Fruit fly (Drosophila melanogaster) whole organism, embryonic: Measurements from ENCODE around the gene Pdhb.
A peak's percentile ranks its signal among the peaks of the same experiment; 100 is the strongest.

Experiments
- Blimp-1 ChIP-seq: fragments of 200-800 bp; sonication (Bioruptor generic); optimal IDR thresholded peaks from 3 replicates; lab custom pipeline; 2018; ENCODE audit warnings: missing biosample characterization, missing genetic modification characterization, mild to moderate bottlenecking, moderate library complexity, missing genetic modification reagents
- BtbVII ChIP-seq: fragments of 200-800 bp; sonication (Bioruptor generic); optimal IDR thresholded peaks from 3 replicates; lab custom pipeline; 2017; ENCODE audit warnings: missing biosample characterization, mild to moderate bottlenecking, missing genetic modification characterization
- CG10267 ChIP-seq: fragments of 200-800 bp; sonication (Bioruptor generic); optimal IDR thresholded peaks from 2 replicates; lab custom pipeline; 2018; ENCODE audit warnings: missing biosample characterization, mild to moderate bottlenecking, missing genetic modification characterization, moderate library complexity
- CG10543 ChIP-seq: fragments of 200-800 bp; sonication (Bioruptor generic); optimal IDR thresholded peaks from 3 replicates; lab custom pipeline; 2017; ENCODE audit warnings: missing biosample characterization, mild to moderate bottlenecking, missing genetic modification characterization, moderate library complexity
- CG11085 ChIP-seq: fragments of 200-800 bp; sonication (Bioruptor generic); IDR thresholded peaks from 2 replicates; pipeline ENCODE4 v1.3.6; 2022; ENCODE audit warnings: missing biosample characterization, missing genetic modification characterization
- CG11696 ChIP-seq: fragments of 200-800 bp; sonication (Bioruptor generic); IDR thresholded peaks from 2 replicates; pipeline ENCODE4 v1.3.6; 2022; ENCODE audit warnings: missing biosample characterization, missing genetic modification characterization
- CG12769 ChIP-seq: fragments of 200-800 bp; sonication (Bioruptor generic); optimal IDR thresholded peaks from 2 replicates; lab custom pipeline; 2019; ENCODE audit warnings: missing biosample characterization, mild to moderate bottlenecking, missing genetic modification characterization, moderate library complexity
- CG12942 ChIP-seq: fragments of 200-800 bp; sonication (Bioruptor generic); optimal IDR thresholded peaks from 3 replicates; lab custom pipeline; 2016; ENCODE audit warnings: missing biosample characterization, missing genetic modification characterization
- CG13424 ChIP-seq: fragments of 200-800 bp; sonication (Bioruptor generic); optimal IDR thresholded peaks from 2 replicates; lab custom pipeline; 2019; ENCODE audit warnings: missing biosample characterization, mild to moderate bottlenecking, missing genetic modification characterization, moderate library complexity
- CG13894 ChIP-seq: fragments of 200-800 bp; sonication (Bioruptor generic); optimal IDR thresholded peaks from 3 replicates; lab custom pipeline; 2018; ENCODE audit warnings: missing biosample characterization, mild to moderate bottlenecking, missing genetic modification characterization, moderate library complexity
- CG14014 ChIP-seq: fragments of 200-800 bp; sonication (Bioruptor generic); IDR thresholded peaks from 2 replicates; pipeline ENCODE4 v1.3.6; 2022; ENCODE audit warnings: missing biosample characterization, missing genetic modification characterization
- CG14860 ChIP-seq: fragments of 200-800 bp; sonication (Bioruptor generic); IDR thresholded peaks from 3 replicates; pipeline ENCODE4 v1.3.6; 2022; ENCODE audit warnings: missing biosample characterization, missing genetic modification characterization; ENCODE audit not compliant: partially characterized antibody
- CG16863 ChIP-seq: fragments of 200-800 bp; sonication (Bioruptor generic); optimal IDR thresholded peaks from 3 replicates; lab custom pipeline; 2016; ENCODE audit warnings: missing biosample characterization, missing genetic modification characterization
- CG17612 ChIP-seq: fragments of 200-800 bp; sonication (Bioruptor generic); IDR thresholded peaks from 2 replicates; pipeline ENCODE4 v1.3.6; 2022; ENCODE audit warnings: missing biosample characterization, missing genetic modification characterization
- CG17912 ChIP-seq: fragments of 200-800 bp; sonication (Bioruptor generic); optimal IDR thresholded peaks from 2 replicates; lab custom pipeline; 2018; ENCODE audit warnings: missing biosample characterization, mild to moderate bottlenecking, missing genetic modification characterization
- CG2129 ChIP-seq: fragments of 200-800 bp; sonication (Bioruptor generic); IDR thresholded peaks from 2 replicates; pipeline ENCODE4 v1.3.6; 2022; ENCODE audit warnings: missing biosample characterization, missing genetic modification characterization; ENCODE audit not compliant: partially characterized antibody
- CG31441 ChIP-seq: fragments of 200-800 bp; sonication (Bioruptor generic); IDR thresholded peaks from 2 replicates; pipeline ENCODE4 v1.3.6; 2022; ENCODE audit warnings: missing biosample characterization, missing genetic modification characterization
- CG32772 ChIP-seq: fragments of 200-800 bp; sonication (Bioruptor generic); IDR thresholded peaks from 2 replicates; pipeline ENCODE4 v1.3.6; 2022; ENCODE audit warnings: missing biosample characterization, missing genetic modification characterization
- CG42726 ChIP-seq: fragments of 200-800 bp; sonication (Bioruptor generic); IDR thresholded peaks from 2 replicates; pipeline ENCODE4 v1.3.6; 2022; ENCODE audit warnings: missing biosample characterization, missing genetic modification characterization; ENCODE audit not compliant: partially characterized antibody
- CG4328 ChIP-seq: fragments of 200-800 bp; sonication (Bioruptor generic); optimal IDR thresholded peaks from 3 replicates; lab custom pipeline; 2017; ENCODE audit warnings: missing biosample characterization, missing genetic modification reagents, missing genetic modification characterization
- CG4360 ChIP-seq: fragments of 200-800 bp; sonication (Bioruptor generic); IDR thresholded peaks from 2 replicates; pipeline ENCODE4 v1.3.6; 2022; ENCODE audit warnings: missing biosample characterization, missing genetic modification characterization
- CG6854 ChIP-seq: fragments of 200-800 bp; sonication (Bioruptor generic); optimal IDR thresholded peaks from 3 replicates; lab custom pipeline; 2017; ENCODE audit warnings: missing biosample characterization, mild to moderate bottlenecking, missing genetic modification characterization
- CG7271 ChIP-seq: fragments of 200-800 bp; sonication (Bioruptor generic); optimal IDR thresholded peaks from 2 replicates; lab custom pipeline; 2018; ENCODE audit warnings: missing biosample characterization, mild to moderate bottlenecking, missing genetic modification characterization, moderate library complexity
- CG7839 ChIP-seq: fragments of 200-800 bp; sonication (Bioruptor generic); optimal IDR thresholded peaks from 3 replicates; lab custom pipeline; 2018; ENCODE audit warnings: missing biosample characterization, mild to moderate bottlenecking, missing genetic modification characterization, moderate library complexity
- CG8359 ChIP-seq: fragments of 200-800 bp; sonication (Bioruptor generic); optimal IDR thresholded peaks from 2 replicates; lab custom pipeline; 2017; ENCODE audit warnings: missing biosample characterization, mild to moderate bottlenecking, missing genetic modification characterization, borderline replicate concordance
- CG8388 ChIP-seq: fragments of 200-800 bp; sonication (Bioruptor generic); optimal IDR thresholded peaks from 2 replicates; lab custom pipeline; 2019; ENCODE audit warnings: missing biosample characterization, mild to moderate bottlenecking, missing genetic modification characterization, moderate library complexity
- CG8765 ChIP-seq: fragments of 200-800 bp; sonication (Bioruptor generic); IDR thresholded peaks from 2 replicates; pipeline ENCODE4 v1.3.6; 2022; ENCODE audit warnings: missing biosample characterization, missing genetic modification characterization
- CG9215 ChIP-seq: fragments of 200-800 bp; sonication (Bioruptor generic); IDR thresholded peaks from 2 replicates; pipeline ENCODE4 v1.3.6; 2022; ENCODE audit warnings: missing biosample characterization, missing genetic modification characterization
- Dbx ChIP-seq: fragments of 200-800 bp; sonication (Bioruptor generic); IDR thresholded peaks from 3 replicates; pipeline ENCODE4 v1.3.6; 2022; ENCODE audit warnings: missing biosample characterization, missing genetic modification characterization
- Ets97D ChIP-seq: fragments of 200-800 bp; sonication (Bioruptor generic); optimal IDR thresholded peaks from 3 replicates; lab custom pipeline; 2016; ENCODE audit warnings: missing biosample characterization, missing genetic modification characterization
- MTF-1 ChIP-seq: fragments of 200-800 bp; sonication (Bioruptor generic); optimal IDR thresholded peaks from 2 replicates; lab custom pipeline; 2018; ENCODE audit warnings: missing biosample characterization, mild to moderate bottlenecking, missing genetic modification characterization, borderline replicate concordance
- Mad ChIP-seq: fragments of 200-800 bp; sonication (Bioruptor generic); optimal IDR thresholded peaks from 2 replicates; lab custom pipeline; 2016; ENCODE audit warnings: missing biosample characterization, missing genetic modification characterization
- Nf-YB ChIP-seq: fragments of 200-800 bp; sonication (Bioruptor generic); optimal IDR thresholded peaks from 3 replicates; lab custom pipeline; 2019; ENCODE audit warnings: missing biosample characterization, mild to moderate bottlenecking, missing genetic modification characterization, moderate library complexity
- Nf-YC ChIP-seq: fragments of 200-800 bp; optimal IDR thresholded peaks from 3 replicates; lab custom pipeline; 2019; ENCODE audit warnings: missing biosample characterization, mild to moderate bottlenecking, missing genetic modification characterization, moderate library complexity
- Vsx1 ChIP-seq: fragments of 200-800 bp; sonication (Bioruptor generic); optimal IDR thresholded peaks from 2 replicates; lab custom pipeline; 2017; ENCODE audit warnings: missing biosample characterization, mild to moderate bottlenecking, missing genetic modification characterization, missing genetic modification reagents
- ara ChIP-seq: fragments of 200-800 bp; sonication (Bioruptor generic); IDR thresholded peaks from 2 replicates; pipeline ENCODE4 v1.3.6; 2022; ENCODE audit warnings: missing biosample characterization, missing genetic modification characterization
- chif ChIP-seq, 2 experiments: fragments of 200-800 bp; sonication (Bioruptor generic); optimal IDR thresholded peaks; 3 replicates each; lab custom pipeline; 2016; ENCODE audit warnings: missing biosample characterization in 2 of 2, missing genetic modification characterization in 2 of 2
- dimm ChIP-seq: fragments of 200-800 bp; sonication (Bioruptor generic); IDR thresholded peaks from 2 replicates; pipeline ENCODE4 v1.3.6; 2022; ENCODE audit warnings: missing biosample characterization, missing genetic modification characterization
- h ChIP-seq: fragments of >200 bp; optimal IDR thresholded peaks from 2 replicates; lab custom pipeline; 2017
- kni ChIP-seq: fragments of 200-800 bp; sonication (Bioruptor generic); optimal IDR thresholded peaks from 3 replicates; lab custom pipeline; 2017; ENCODE audit warnings: mild to moderate bottlenecking, missing biosample characterization, missing genetic modification reagents, missing genetic modification characterization
- oc ChIP-seq: fragments of 200-800 bp; sonication (Bioruptor generic); optimal IDR thresholded peaks from 2 replicates; lab custom pipeline; 2018; ENCODE audit warnings: missing biosample characterization, mild to moderate bottlenecking, missing genetic modification characterization, moderate library complexity
- peb ChIP-seq: fragments of 200-800 bp; sonication (Bioruptor generic); IDR thresholded peaks from 2 replicates; pipeline ENCODE4 v1.3.6; 2022; ENCODE audit warnings: missing biosample characterization, missing genetic modification characterization
- ranshi ChIP-seq: fragments of 200-800 bp; sonication (Bioruptor generic); IDR thresholded peaks from 2 replicates; pipeline ENCODE4 v1.3.6; 2022; ENCODE audit warnings: missing biosample characterization, missing genetic modification characterization
- repo ChIP-seq: fragments of 200-800 bp; sonication (Bioruptor generic); optimal IDR thresholded peaks from 2 replicates; lab custom pipeline; 2016; ENCODE audit warnings: missing biosample characterization, missing genetic modification characterization
- run ChIP-seq: fragments of 200-800 bp; sonication (Bioruptor generic); optimal IDR thresholded peaks from 3 replicates; lab custom pipeline; 2018; ENCODE audit warnings: missing biosample characterization, mild to moderate bottlenecking, missing genetic modification characterization
- sc ChIP-seq, 3 experiments: fragments of >200 bp in 2 of 3; fragments of 200-800 bp in 1 of 3; sonication (Bioruptor generic) in 1 of 3; optimal IDR thresholded peaks; 2 replicates in 2 of 3; 3 replicates in 1 of 3; lab custom pipeline; 2017; ENCODE audit warnings: mild to moderate bottlenecking in 1 of 3, missing biosample characterization in 1 of 3, missing genetic modification characterization in 1 of 3, missing genetic modification reagents in 1 of 3
- sd ChIP-seq: fragments of 200-800 bp; sonication (Bioruptor generic); optimal IDR thresholded peaks from 3 replicates; lab custom pipeline; 2018; ENCODE audit warnings: missing biosample characterization, mild to moderate bottlenecking, missing genetic modification characterization, moderate library complexity
- so ChIP-seq: fragments of 200-800 bp; sonication (Bioruptor generic); IDR thresholded peaks from 3 replicates; pipeline ENCODE4 v1.3.6; 2022; ENCODE audit warnings: missing biosample characterization, missing genetic modification characterization
- tap ChIP-seq: fragments of 200-800 bp; optimal IDR thresholded peaks from 3 replicates; lab custom pipeline; 2019; ENCODE audit warnings: missing biosample characterization, mild to moderate bottlenecking, missing genetic modification characterization, moderate library complexity
- unc-4 ChIP-seq: fragments of 200-800 bp; sonication (Bioruptor generic); IDR thresholded peaks from 2 replicates; pipeline ENCODE4 v1.3.6; 2022; ENCODE audit warnings: missing biosample characterization, missing genetic modification characterization; ENCODE audit not compliant: partially characterized antibody
- vfl ChIP-seq: fragments of 200-800 bp; sonication (Bioruptor generic); optimal IDR thresholded peaks from 2 replicates; lab custom pipeline; 2016; ENCODE audit warnings: missing biosample characterization, missing genetic modification characterization

The Pdhb gene

DNA sequence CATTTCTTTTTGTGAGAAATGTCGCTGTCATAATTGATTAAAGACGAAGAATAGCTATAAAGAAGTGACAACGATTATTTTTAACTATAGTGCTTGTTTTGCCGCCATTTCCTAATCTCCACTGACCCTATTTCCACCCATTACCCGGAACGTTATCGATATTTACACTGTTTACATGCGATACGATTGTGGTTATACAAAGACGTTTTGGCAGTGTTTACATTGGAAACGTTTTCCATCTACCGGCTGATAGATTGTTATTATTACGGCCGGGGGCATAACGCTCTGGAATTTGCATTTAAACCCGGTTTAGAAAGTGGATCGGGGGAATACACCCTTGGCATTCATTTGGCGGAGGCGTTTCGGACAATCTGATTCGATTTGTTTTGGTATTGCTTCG, 46.6 kb upstream of the Pdhb start (continued):
- TF ChIP-seq CG7271 (tag; lab: Kevin White, UChicago) (no peak), CG2129 (GFP tag; lab: Robert Waterston, UW) (no peak), Dbx (GFP tag; lab: Robert Waterston, UW) (no peak), CG10543 (GFP tag; lab: Kevin White, UChicago) (no peak), CG6854 (GFP tag; lab: Kevin White, UChicago) (peak; percentile 15), unc-4 (no peak), CG14860 (GFP tag; lab: Robert Waterston, UW) (no peak), CG8765 (GFP tag; lab: Robert Waterston, UW) (no peak), Mad (GFP tag; lab: Kevin White, UChicago) (no peak), chif (GFP tag; optimal IDR thresholded peaks at IDR 0.05; lab: Kevin White, UChicago) (no peak), CG13894 (no peak), ranshi (GFP tag; lab: Robert Waterston, UW) (no peak), Nf-YB (GFP tag; lab: Kevin White, UChicago) (no peak), MTF-1 (GFP tag; lab: Kevin White, UChicago) (peak; percentile 22), oc (no peak), CG11085 (no peak), CG8359 (no peak), CG12769 (tag; lab: Kevin White, UChicago) (no peak), vfl (GFP tag; lab: Kevin White, UChicago) (no peak), BtbVII (GFP tag; lab: Kevin White, UChicago) (peak; percentile 22), so (GFP tag; lab: Robert Waterston, UW) (peak; percentile 47; the same call in 1 of the 3 replicates), CG16863 (GFP tag; lab: Kevin White, UChicago) (no peak), kni (GFP tag; lab: Kevin White, UChicago) (no peak), CG10267 (tag; lab: Kevin White, UChicago) (no peak), CG32772 (GFP tag; lab: Robert Waterston, UW) (no peak), sd (peak; percentile 21), CG8388 (GFP tag; lab: Kevin White, UChicago) (no peak), CG17912 (GFP tag; lab: Kevin White, UChicago) (no peak), CG14014 (0 out of 2 replicates have a peak, but pooled peaks have one; percentile 14), Nf-YC (no peak), CG4360 (GFP tag; lab: Robert Waterston, UW) (no peak), run (tag; lab: Kevin White, UChicago) (no peak), CG4328 (GFP tag; lab: Kevin White, UChicago) (no peak), CG9215 (GFP tag; lab: Robert Waterston, UW) (no peak), CG7839 (no peak), dimm (no peak), CG17612 (GFP tag; lab: Robert Waterston, UW) (no peak), CG12942 (GFP tag; lab: Kevin White, UChicago) (no peak), peb (GFP tag; lab: Robert Waterston, UW) (no peak), CG13424 (no peak), h (no peak), Blimp-1 (GFP tag; lab: Kevin White, UChicago) (no peak), CG42726 (GFP tag; lab: Robert Waterston, UW) (no peak), CG11696 (GFP tag; lab: Robert Waterston, UW) (no peak), repo (GFP tag; lab: Kevin White, UChicago) (no peak), Ets97D (GFP tag; lab: Kevin White, UChicago) (no peak), Vsx1 (GFP tag; lab: Kevin White, UChicago) (no peak), CG31441 (GFP tag; lab: Robert Waterston, UW) (no peak), tap (no peak), ara (GFP tag; lab: Robert Waterston, UW) (no peak), sc (optimal IDR thresholded peaks at IDR 0.05; lab: Kevin White, UChicago) (no peak), sc (GFP tag; optimal IDR thresholded peaks at IDR 0.05; lab: Kevin White, UChicago) (no peak)
